Fruit fly (Drosophila melanogaster) whole organism: ENCODE results near the gene CG40813.
"Not testable (repeated sequence)": the region's sequence is repeated elsewhere in the genome, so short reads cannot be mapped to it uniquely, and the experiment has no call there.

Experiments used
- CG8478 ChIP-seq: fragments of >200 bp; optimal IDR thresholded peaks from 2 replicates; lab custom pipeline; 2018; ENCODE audit warnings: inconsistent platforms
- Dll ChIP-seq: fragments of >200 bp; optimal IDR thresholded peaks from 2 replicates; lab custom pipeline; 2017
- EcR ChIP-seq, 2 experiments: fragments of >200 bp; optimal IDR thresholded peaks; 2 replicates each; lab custom pipeline; 2017; ENCODE audit warnings: missing biosample characterization in 2 of 2, missing genetic modification characterization in 2 of 2, missing genetic modification reagents in 2 of 2
- pan ChIP-seq: fragments of >200 bp; optimal IDR thresholded peaks from 2 replicates; lab custom pipeline; 2017
- psq ChIP-seq: fragments of >200 bp; optimal IDR thresholded peaks from 2 replicates; lab custom pipeline; 2017
- usp ChIP-seq: fragments of >200 bp; optimal IDR thresholded peaks from 2 replicates; lab custom pipeline; 2017; ENCODE audit warnings: missing biosample characterization, missing genetic modification characterization, mixed read lengths

Gene CG40813

DNA sequence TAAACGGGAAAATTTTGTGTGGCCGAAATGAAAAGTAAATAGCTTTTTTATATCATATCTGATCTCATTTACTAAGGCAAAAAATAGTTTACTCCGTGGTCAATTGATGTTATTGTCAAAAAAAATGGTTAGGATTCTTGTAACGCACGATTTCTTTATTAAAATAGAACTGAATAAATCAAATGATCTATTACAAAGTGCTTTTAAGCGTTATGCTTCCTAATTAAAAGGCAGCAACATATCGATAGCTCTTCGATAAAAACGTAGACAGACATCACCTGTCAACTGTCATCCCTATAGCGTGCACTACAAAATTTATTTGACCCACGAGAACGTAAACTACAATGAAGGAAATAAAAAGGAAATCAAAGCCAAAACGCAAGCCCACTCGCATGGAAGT, at the start of gene CG40813:
Gene CG40813 (plus strand): TSS at position 301 of the 400 bp plus-strand sequence.
- not testable (repeated sequence) for TF ChIP-seq usp (GFP tag; lab: Kevin White, UChicago); pan (lab: Kevin White, UChicago); EcR (GFP tag; optimal IDR thresholded peaks at IDR 0.05; lab: Kevin White, UChicago)

DNA sequence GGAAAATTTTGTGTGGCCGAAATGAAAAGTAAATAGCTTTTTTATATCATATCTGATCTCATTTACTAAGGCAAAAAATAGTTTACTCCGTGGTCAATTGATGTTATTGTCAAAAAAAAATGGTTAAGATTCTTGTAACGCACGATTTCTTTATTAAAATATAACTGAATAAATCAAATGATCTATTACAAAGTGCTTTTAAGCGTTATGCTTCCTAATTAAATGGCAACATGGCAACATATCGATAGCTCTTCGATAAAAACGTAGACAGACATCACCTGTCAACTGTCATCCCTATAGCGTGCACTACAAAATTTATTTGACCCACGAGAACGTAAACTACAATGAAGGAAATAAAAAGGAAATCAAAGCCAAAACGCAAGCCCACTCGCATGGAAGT, 4.6 kb downstream of the CG40813 start, which contains the start of gene CG46504:
Gene CG46504 (plus strand): TSS at position 301 of the 400 bp plus-strand sequence.
- not testable (repeated sequence) for TF ChIP-seq pan (lab: Kevin White, UChicago); psq (lab: Kevin White, UChicago); usp (GFP tag; lab: Kevin White, UChicago)

DNA sequence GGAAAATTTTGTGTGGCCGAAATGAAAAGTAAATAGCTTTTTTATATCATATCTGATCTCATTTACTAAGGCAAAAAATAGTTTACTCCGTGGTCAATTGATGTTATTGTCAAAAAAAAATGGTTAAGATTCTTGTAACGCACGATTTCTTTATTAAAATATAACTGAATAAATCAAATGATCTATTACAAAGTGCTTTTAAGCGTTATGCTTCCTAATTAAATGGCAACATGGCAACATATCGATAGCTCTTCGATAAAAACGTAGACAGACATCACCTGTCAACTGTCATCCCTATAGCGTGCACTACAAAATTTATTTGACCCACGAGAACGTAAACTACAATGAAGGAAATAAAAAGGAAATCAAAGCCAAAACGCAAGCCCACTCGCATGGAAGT, 9.7 kb downstream of the CG40813 start, which contains the start of gene CG46505:
Gene CG46505 (plus strand): TSS at position 301 of the 400 bp plus-strand sequence.
- TF ChIP-seq usp (GFP tag; lab: Kevin White, UChicago); psq (lab: Kevin White, UChicago); Dll (lab: Kevin White, UChicago): not testable (repeated sequence)

DNA sequence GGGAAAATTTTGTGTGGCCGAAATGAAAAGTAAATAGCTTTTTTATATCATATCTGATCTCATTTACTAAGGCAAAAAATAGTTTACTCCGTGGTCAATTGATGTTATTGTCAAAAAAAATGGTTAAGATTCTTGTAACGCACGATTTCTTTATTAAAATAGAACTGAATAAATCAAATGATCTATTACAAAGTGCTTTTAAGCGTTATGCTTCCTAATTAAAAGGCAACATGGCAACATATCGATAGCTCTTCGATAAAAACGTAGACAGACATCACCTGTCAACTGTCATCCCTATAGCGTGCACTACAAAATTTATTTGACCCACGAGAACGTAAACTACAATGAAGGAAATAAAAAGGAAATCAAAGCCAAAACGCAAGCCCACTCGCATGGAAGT, 14.7 kb downstream of the CG40813 start, which contains the start of gene CG46506:
Gene CG46506 (plus strand): TSS at position 301 of the 400 bp plus-strand sequence.
- TF ChIP-seq usp (GFP tag; lab: Kevin White, UChicago); psq (lab: Kevin White, UChicago); pan (lab: Kevin White, UChicago): not testable (repeated sequence)

DNA sequence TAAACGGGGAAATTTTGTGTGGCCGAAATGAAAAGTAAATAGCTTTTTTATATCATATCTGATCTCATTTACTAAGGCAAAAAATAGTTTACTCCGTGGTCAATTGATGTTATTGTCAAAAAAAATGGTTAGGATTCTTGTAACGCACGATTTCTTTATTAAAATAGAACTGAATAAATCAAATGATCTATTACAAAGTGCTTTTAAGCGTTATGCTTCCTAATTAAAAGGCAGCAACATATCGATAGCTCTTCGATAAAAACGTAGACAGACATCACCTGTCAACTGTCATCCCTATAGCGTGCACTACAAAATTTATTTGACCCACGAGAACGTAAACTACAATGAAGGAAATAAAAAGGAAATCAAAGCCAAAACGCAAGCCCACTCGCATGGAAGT, 19.8 kb downstream of the CG40813 start, which contains the start of gene CG46507:
Gene CG46507 (plus strand): TSS at position 301 of the 400 bp plus-strand sequence.
- not testable (repeated sequence) for TF ChIP-seq psq, Dll, CG8478 (lab: Kevin White, UChicago)

DNA sequence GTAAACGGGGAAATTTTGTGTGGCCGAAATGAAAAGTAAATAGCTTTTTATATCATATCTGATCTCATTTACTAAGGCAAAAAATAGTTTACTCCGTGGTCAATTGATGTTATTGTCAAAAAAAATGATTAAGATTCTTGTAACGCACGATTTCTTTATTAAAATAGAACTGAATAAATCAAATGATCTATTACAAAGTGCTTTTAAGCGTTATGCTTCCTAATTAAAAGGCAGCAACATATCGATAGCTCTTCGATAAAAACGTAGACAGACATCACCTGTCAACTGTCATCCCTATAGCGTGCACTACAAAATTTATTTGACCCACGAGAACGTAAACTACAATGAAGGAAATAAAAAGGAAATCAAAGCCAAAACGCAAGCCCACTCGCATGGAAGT, 24.5 kb downstream of the CG40813 start, which contains the start of gene CG46508:
Gene CG46508 (plus strand): TSS at position 301 of the 400 bp plus-strand sequence.
- not testable (repeated sequence) for TF ChIP-seq Dll, CG8478, psq (lab: Kevin White, UChicago)

DNA sequence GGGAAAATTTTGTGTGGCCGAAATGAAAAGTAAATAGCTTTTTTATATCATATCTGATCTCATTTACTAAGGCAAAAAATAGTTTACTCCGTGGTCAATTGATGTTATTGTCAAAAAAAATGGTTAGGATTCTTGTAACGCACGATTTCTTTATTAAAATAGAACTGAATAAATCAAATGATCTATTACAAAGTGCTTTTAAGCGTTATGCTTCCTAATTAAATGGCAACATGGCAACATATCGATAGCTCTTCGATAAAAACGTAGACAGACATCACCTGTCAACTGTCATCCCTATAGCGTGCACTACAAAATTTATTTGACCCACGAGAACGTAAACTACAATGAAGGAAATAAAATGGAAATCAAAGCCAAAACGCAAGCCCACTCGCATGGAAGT, 29.5 kb downstream of the CG40813 start, which contains the start of gene CG46509:
Gene CG46509 (plus strand): TSS at position 301 of the 400 bp plus-strand sequence.
- not testable (repeated sequence) for TF ChIP-seq EcR (GFP tag; optimal IDR thresholded peaks at IDR 0.05; lab: Kevin White, UChicago); CG8478 (lab: Kevin White, UChicago); usp (GFP tag; lab: Kevin White, UChicago)

DNA sequence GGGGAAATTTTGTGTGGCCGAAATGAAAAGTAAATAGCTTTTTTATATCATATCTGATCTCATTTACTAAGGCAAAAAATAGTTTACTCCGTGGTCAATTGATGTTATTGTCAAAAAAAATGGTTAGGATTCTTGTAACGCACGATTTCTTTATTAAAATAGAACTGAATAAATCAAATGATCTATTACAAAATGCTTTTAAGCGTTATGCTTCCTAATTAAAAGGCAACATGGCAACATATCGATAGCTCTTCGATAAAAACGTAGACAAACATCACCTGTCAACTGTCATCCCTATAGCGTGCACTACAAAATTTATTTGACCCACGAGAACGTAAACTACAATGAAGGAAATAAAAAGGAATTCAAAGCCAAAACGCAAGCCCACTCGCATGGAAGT, 34.3 kb downstream of the CG40813 start, which contains the start of gene CG46510:
Gene CG46510 (plus strand): TSS at position 301 of the 400 bp plus-strand sequence.
- TF ChIP-seq EcR (GFP tag; optimal IDR thresholded peaks at IDR 0.05; lab: Kevin White, UChicago); Dll (lab: Kevin White, UChicago); CG8478 (lab: Kevin White, UChicago): not testable (repeated sequence)

DNA sequence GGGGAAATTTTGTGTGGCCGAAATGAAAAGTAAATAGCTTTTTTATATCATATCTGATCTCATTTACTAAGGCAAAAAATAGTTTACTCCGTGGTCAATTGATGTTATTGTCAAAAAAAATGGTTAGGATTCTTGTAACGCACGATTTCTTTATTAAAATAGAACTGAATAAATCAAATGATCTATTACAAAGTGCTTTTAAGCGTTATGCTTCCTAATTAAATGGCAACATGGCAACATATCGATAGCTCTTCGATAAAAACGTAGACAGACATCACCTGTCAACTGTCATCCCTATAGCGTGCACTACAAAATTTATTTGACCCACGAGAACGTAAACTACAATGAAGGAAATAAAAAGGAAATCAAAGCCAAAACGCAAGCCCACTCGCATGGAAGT, 39.3 kb downstream of the CG40813 start, which contains the start of gene CG46511:
Gene CG46511 (plus strand): TSS at position 301 of the 400 bp plus-strand sequence.
- not testable (repeated sequence) for TF ChIP-seq pan (lab: Kevin White, UChicago); psq (lab: Kevin White, UChicago); usp (GFP tag; lab: Kevin White, UChicago)

DNA sequence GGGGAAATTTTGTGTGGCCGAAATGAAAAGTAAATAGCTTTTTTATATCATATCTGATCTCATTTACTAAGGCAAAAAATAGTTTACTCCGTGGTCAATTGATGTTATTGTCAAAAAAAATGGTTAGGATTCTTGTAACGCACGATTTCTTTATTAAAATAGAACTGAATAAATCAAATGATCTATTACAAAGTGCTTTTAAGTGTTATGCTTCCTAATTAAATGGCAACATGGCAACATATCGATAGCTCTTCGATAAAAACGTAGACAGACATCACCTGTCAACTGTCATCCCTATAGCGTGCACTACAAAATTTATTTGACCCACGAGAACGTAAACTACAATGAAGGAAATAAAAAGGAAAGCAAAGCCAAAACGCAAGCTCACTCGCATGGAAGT, 44.2 kb downstream of the CG40813 start, which contains the start of gene CG46512:
Gene CG46512 (plus strand): TSS at position 301 of the 400 bp plus-strand sequence.
- TF ChIP-seq EcR (GFP tag; optimal IDR thresholded peaks at IDR 0.05; lab: Kevin White, UChicago); Dll (lab: Kevin White, UChicago); CG8478 (lab: Kevin White, UChicago): not testable (repeated sequence)

DNA sequence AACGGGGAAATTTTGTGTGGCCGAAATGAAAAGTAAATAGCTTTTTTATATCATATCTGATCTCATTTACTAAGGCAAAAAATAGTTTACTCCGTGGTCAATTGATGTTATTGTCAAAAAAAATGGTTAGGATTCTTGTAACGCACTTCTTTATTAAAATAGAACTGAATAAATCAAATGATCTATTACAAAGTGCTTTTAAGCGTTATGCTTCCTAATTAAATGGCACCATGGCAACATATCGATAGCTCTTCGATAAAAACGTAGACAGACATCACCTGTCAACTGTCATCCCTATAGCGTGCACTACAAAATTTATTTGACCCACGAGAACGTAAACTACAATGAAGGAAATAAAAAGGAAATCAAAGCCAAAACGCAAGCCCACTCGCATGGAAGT, 49.1 kb downstream of the CG40813 start, which contains the start of gene CG46513:
Gene CG46513 (plus strand): TSS at position 301 of the 400 bp plus-strand sequence.
- TF ChIP-seq Dll (lab: Kevin White, UChicago); EcR (GFP tag; optimal IDR thresholded peaks at IDR 0.05; lab: Kevin White, UChicago); usp (GFP tag; lab: Kevin White, UChicago): not testable (repeated sequence)
